Fruit fly (Drosophila melanogaster) whole organism, pupa: Measurements from ENCODE around the gene Nedd8.

Source experiments
- CG10348 ChIP-seq: fragments of 200-800 bp; sonication (Bioruptor generic); IDR thresholded peaks from 2 replicates; pipeline ENCODE4 v1.3.6; 2022; ENCODE audit warnings: missing biosample characterization, missing genetic modification characterization
- CG12605 ChIP-seq: fragments of 200-800 bp; sonication (Bioruptor generic); IDR thresholded peaks from 2 replicates; pipeline ENCODE4 v1.3.6; 2022; ENCODE audit warnings: missing biosample characterization, missing genetic modification characterization
- CG13204 ChIP-seq: fragments of 200-800 bp; sonication (Bioruptor generic); optimal IDR thresholded peaks from 2 replicates; lab custom pipeline; 2018; ENCODE audit warnings: missing biosample characterization, mild to moderate bottlenecking, missing genetic modification characterization, moderate library complexity
- CG14655 ChIP-seq: fragments of 200-800 bp; sonication (Bioruptor generic); optimal IDR thresholded peaks from 3 replicates; lab custom pipeline; 2017; ENCODE audit warnings: mild to moderate bottlenecking, missing biosample characterization, missing genetic modification reagents, missing genetic modification characterization
- CG15710 ChIP-seq: fragments of 200-800 bp; sonication (Bioruptor generic); optimal IDR thresholded peaks from 2 replicates; lab custom pipeline; 2018; ENCODE audit warnings: missing biosample characterization, mild to moderate bottlenecking, missing genetic modification characterization, moderate library complexity
- CG17806 ChIP-seq: fragments of 200-800 bp; sonication (Bioruptor generic); optimal IDR thresholded peaks from 2 replicates; lab custom pipeline; 2018; ENCODE audit warnings: missing biosample characterization, mild to moderate bottlenecking, missing genetic modification characterization, moderate library complexity
- CG32121 ChIP-seq: fragments of 200-800 bp; sonication (Bioruptor generic); IDR thresholded peaks from 2 replicates; pipeline ENCODE4 v1.3.6; 2022; ENCODE audit warnings: missing biosample characterization, missing genetic modification characterization
- CG34367 ChIP-seq: fragments of 200-800 bp; sonication (Bioruptor generic); optimal IDR thresholded peaks from 2 replicates; lab custom pipeline; 2018; ENCODE audit warnings: missing biosample characterization, mild to moderate bottlenecking, missing genetic modification characterization
- CG4496 ChIP-seq: fragments of 200-800 bp; sonication (Bioruptor generic); IDR thresholded peaks from 3 replicates; pipeline ENCODE4 v1.3.6; 2022; ENCODE audit warnings: missing biosample characterization, missing genetic modification characterization
- CG8159 ChIP-seq: fragments of 200-800 bp; sonication (Bioruptor generic); optimal IDR thresholded peaks from 3 replicates; lab custom pipeline; 2018; ENCODE audit warnings: missing biosample characterization, mild to moderate bottlenecking, missing genetic modification characterization, moderate library complexity
- CG8301 ChIP-seq: fragments of 200-800 bp; sonication (Bioruptor generic); optimal IDR thresholded peaks from 2 replicates; lab custom pipeline; 2018; ENCODE audit warnings: missing biosample characterization, mild to moderate bottlenecking, missing genetic modification characterization
- CG9948 ChIP-seq: fragments of 200-800 bp; sonication (Bioruptor generic); optimal IDR thresholded peaks from 2 replicates; lab custom pipeline; 2018; ENCODE audit warnings: missing biosample characterization, mild to moderate bottlenecking, missing genetic modification characterization, moderate library complexity
- D1 ChIP-seq: fragments of 200-800 bp; sonication (Bioruptor generic); optimal IDR thresholded peaks from 2 replicates; lab custom pipeline; 2018; ENCODE audit warnings: missing biosample characterization, mild to moderate bottlenecking, missing genetic modification characterization, moderate library complexity
- EcR ChIP-seq: fragments of 200-800 bp; sonication (Bioruptor generic); optimal IDR thresholded peaks from 3 replicates; lab custom pipeline; 2019; ENCODE audit warnings: missing biosample characterization, missing genetic modification characterization, mild to moderate bottlenecking, moderate library complexity, missing genetic modification reagents
- Ets98B ChIP-seq: fragments of 200-800 bp; sonication (Bioruptor generic); IDR thresholded peaks from 2 replicates; pipeline ENCODE4 v1.3.6; 2022; ENCODE audit warnings: missing biosample characterization, missing genetic modification characterization
- Pif1A ChIP-seq: fragments of 200-800 bp; sonication (Bioruptor generic); optimal IDR thresholded peaks from 3 replicates; lab custom pipeline; 2016; ENCODE audit warnings: missing biosample characterization, missing genetic modification characterization
- Pif1B ChIP-seq: fragments of 200-800 bp; sonication (Bioruptor generic); optimal IDR thresholded peaks from 3 replicates; lab custom pipeline; 2016; ENCODE audit warnings: missing biosample characterization, missing genetic modification characterization
- Snoo ChIP-seq: fragments of 200-800 bp; sonication (Bioruptor generic); optimal IDR thresholded peaks from 3 replicates; lab custom pipeline; 2017; ENCODE audit warnings: missing biosample characterization, mild to moderate bottlenecking, missing genetic modification characterization, inconsistent platforms
- fd96Ca ChIP-seq: fragments of 200-800 bp; sonication (Bioruptor generic); IDR thresholded peaks from 3 replicates; pipeline ENCODE4 v1.3.6; 2022; ENCODE audit warnings: missing biosample characterization, missing genetic modification characterization
- gl ChIP-seq: fragments of 200-800 bp; sonication (Bioruptor generic); optimal IDR thresholded peaks from 2 replicates; lab custom pipeline; 2018; ENCODE audit warnings: missing biosample characterization, mild to moderate bottlenecking, missing genetic modification characterization
- rn ChIP-seq: fragments of 200-800 bp; sonication (Bioruptor generic); IDR thresholded peaks from 2 replicates; pipeline ENCODE4 v1.3.6; 2022; ENCODE audit warnings: missing biosample characterization, missing genetic modification characterization

Gene Nedd8

DNA sequence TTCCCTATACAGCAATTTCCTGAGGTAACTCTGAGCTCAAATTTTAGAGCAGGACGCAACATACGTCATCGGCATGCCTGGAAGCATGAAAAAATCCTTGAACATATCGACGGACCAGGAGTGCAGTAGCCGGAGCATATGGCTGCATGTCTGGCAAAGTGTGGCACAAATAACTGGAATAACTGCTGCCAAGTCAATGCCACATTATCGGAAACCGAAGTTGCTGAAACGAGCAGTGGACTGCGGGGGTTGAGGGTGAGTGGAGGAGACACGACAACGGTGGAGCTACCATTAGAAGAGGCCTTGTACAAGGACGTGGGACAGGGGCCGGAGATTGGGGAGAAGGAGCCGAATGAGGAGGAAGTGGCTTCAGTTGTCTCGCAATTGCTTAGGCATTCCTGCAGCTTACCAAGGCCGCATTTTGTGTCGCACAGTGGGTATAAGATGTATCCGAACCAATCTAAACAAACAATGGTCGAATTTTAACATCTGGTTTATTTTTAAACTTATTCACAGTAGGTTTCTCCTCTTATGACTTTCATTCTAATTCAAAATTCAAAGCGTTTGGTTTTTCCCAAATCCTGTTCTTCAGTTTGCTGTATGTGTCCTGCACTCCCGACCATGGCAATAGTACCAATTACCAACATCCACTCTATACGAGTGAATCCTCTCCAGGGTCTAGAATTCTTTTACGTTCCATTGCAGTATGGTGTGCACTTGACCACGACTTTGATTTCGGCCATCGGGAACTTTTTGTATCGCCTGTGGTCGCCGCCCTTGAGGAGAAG lies 5.7 kb downstream of the Nedd8 start, which contains the start of gene CG46304:
TSS of gene CG46304 (plus strand) at position 541 of the 788 bp plus-strand sequence.
- TF ChIP-seq Pif1B (GFP tag; lab: Kevin White, UChicago): no peak
- TF ChIP-seq EcR (GFP tag; lab: Kevin White, UChicago): peak; percentile 89
- TF ChIP-seq CG34367 (tag; lab: Kevin White, UChicago): peak; percentile 1
- TF ChIP-seq CG8301 (tag; lab: Kevin White, UChicago): peak; percentile 40
- peak; percentile 38 for TF ChIP-seq CG17806
- no peak for TF ChIP-seq Pif1A (GFP tag; lab: Kevin White, UChicago)
- TF ChIP-seq Ets98B: no peak
- TF ChIP-seq CG13204: no peak
- TF ChIP-seq D1 (tag; lab: Kevin White, UChicago): no peak
- no peak for TF ChIP-seq CG12605 (GFP tag; lab: Robert Waterston, UW)
- TF ChIP-seq CG4496 (GFP tag; lab: Robert Waterston, UW): peak; percentile 39; the same call in 2 of the 3 replicates
- TF ChIP-seq CG8159 (tag; lab: Kevin White, UChicago): peak; percentile 65
- TF ChIP-seq CG32121 (GFP tag; lab: Robert Waterston, UW): no peak
- no peak for TF ChIP-seq rn (GFP tag; lab: Robert Waterston, UW)
- TF ChIP-seq CG15710 (tag; lab: Kevin White, UChicago): peak; percentile 48
- no peak for TF ChIP-seq CG10348 (GFP tag; lab: Robert Waterston, UW)
- TF ChIP-seq Snoo (tag; lab: Kevin White, UChicago): no peak
- peak; percentile 59 for TF ChIP-seq CG9948 (tag; lab: Kevin White, UChicago)
- peak; percentile 67 for TF ChIP-seq CG14655 (GFP tag; lab: Kevin White, UChicago)
- TF ChIP-seq gl (tag; lab: Kevin White, UChicago): no peak
- TF ChIP-seq fd96Ca (GFP tag; lab: Robert Waterston, UW): no peak

DNA sequence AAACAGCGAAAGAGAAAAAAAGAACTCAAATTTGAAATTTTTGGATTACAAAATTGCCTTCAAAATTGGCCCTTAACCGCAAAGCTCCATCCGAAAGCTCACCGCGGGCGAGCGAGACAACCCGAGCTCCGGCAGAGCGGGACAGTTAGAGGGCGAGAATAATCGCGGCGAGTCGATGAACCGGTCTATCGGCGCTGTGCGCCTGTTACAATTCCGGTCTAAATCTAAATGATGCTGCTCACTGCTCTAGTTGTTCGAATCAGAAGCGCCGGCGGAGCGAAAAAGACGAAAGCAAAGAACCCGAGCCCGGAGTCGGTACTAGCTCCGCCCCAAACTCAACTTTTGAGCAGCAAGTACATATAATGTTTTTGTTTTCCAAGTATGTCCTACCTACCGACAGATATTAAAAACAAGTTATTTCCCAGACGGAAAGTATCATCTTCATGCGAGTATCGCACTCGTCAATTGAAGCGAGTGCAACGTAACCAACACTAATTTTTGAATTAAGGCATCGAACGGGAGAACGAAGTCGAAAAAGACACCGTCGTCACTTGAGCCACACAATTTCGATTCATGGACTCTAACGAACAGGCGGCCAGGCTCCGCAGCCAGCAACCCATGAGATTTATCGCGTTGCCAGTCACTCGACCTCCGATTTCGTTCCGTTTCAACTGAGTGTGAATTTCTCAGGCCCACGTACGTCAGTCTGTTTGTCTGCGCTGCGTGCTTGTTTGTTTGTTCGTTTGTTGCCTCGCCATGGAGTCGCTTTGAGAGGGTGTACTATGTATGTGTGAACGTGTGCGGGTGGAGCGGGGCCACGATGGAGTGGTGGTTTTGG lies 7.2 kb downstream of the Nedd8 start:
- no peak for TF ChIP-seq CG12605 (GFP tag; lab: Robert Waterston, UW)
- no peak for TF ChIP-seq CG32121 (GFP tag; lab: Robert Waterston, UW)
- TF ChIP-seq CG13204: peak; percentile 55
- TF ChIP-seq EcR (GFP tag; lab: Kevin White, UChicago): peak; percentile 95
- TF ChIP-seq Ets98B: no peak

DNA sequence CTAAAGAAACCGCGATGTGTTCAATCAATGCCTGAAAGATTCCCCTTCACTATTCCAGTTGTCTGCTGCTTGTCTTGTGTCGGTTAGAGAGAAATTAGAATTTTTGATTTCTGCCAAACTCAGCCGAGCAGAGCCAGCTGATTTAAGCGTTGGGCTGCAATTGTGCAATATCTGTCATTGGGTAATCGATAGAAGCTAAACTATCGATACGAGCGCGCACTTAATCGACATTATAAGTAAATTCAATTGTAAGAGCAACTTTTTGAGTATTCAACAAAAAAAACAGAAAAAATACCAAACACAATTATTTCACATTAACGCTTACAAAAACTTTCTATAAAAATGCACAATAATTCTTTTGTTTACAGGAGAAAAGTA lies 7.9 kb downstream of the Nedd8 start, which contains the start of gene ssp3:
TSS of gene ssp3 (minus strand) at position 164 of the 378 bp plus-strand sequence.
- TF ChIP-seq Snoo (tag; lab: Kevin White, UChicago) (no peak), gl (tag; lab: Kevin White, UChicago) (no peak), CG15710 (tag; lab: Kevin White, UChicago) (no peak), CG14655 (GFP tag; lab: Kevin White, UChicago) (no peak), CG9948 (tag; lab: Kevin White, UChicago) (no peak), CG8301 (tag; lab: Kevin White, UChicago) (no peak), Pif1A (GFP tag; lab: Kevin White, UChicago) (no peak), CG10348 (GFP tag; lab: Robert Waterston, UW) (no peak), D1 (tag; lab: Kevin White, UChicago) (no peak), Pif1B (GFP tag; lab: Kevin White, UChicago) (no peak), CG13204 (no peak), Ets98B (no peak), rn (GFP tag; lab: Robert Waterston, UW) (no peak), CG4496 (GFP tag; lab: Robert Waterston, UW) (no peak)

dm6 chr2L:18943309-18943708 lies 8.3 kb downstream of the Nedd8 start:
- TF ChIP-seq gl (tag; lab: Kevin White, UChicago) (peak; percentile 29), CG13204 (peak; percentile 56), CG12605 (GFP tag; lab: Robert Waterston, UW) (no peak), EcR (GFP tag; lab: Kevin White, UChicago) (peak; percentile 2), Snoo (tag; lab: Kevin White, UChicago) (no peak)

DNA sequence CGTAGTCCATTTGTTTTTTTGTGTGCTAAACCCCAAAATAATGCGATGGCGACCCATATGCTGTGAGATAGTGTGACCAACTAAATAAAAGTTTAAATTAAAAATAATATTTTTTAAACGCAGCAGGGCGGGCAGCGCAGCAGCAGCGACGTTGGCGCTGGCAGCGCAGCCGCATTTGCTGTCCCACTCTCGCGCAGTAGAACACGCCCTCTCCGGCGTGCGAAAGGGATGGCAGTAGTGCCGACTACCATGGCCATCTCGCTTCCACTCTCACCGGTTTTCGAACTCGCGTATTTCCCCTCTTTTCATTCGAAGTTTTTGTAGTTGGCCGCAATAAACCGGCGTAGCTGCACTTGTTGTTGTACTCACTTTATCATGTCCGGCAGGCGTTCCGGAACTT lies 15.6 kb downstream of the Nedd8 start:
- TF ChIP-seq CG10348 (GFP tag; lab: Robert Waterston, UW): no peak
- no peak for TF ChIP-seq CG34367 (tag; lab: Kevin White, UChicago)
- no peak for TF ChIP-seq CG8301 (tag; lab: Kevin White, UChicago)
- TF ChIP-seq gl (tag; lab: Kevin White, UChicago): no peak
- peak; percentile 50 for TF ChIP-seq D1 (tag; lab: Kevin White, UChicago)
- TF ChIP-seq CG17806: no peak
- no peak for TF ChIP-seq CG13204
- TF ChIP-seq CG32121 (GFP tag; lab: Robert Waterston, UW): peak; percentile 58; the same call in 1 of the 2 replicates
- TF ChIP-seq EcR (GFP tag; lab: Kevin White, UChicago): no peak
- no peak for TF ChIP-seq CG8159 (tag; lab: Kevin White, UChicago)
- TF ChIP-seq CG12605 (GFP tag; lab: Robert Waterston, UW): no peak
- peak; percentile 79 for TF ChIP-seq fd96Ca (GFP tag; lab: Robert Waterston, UW)
- TF ChIP-seq Pif1B (GFP tag; lab: Kevin White, UChicago): no peak
- TF ChIP-seq CG15710 (tag; lab: Kevin White, UChicago): no peak
